Fruit fly (Drosophila melanogaster) whole organism, embryonic: ENCODE data around the gene KFase.

Experiments
- Bteb2 ChIP-seq: fragments of 200-800 bp; sonication (Bioruptor generic); optimal IDR thresholded peaks from 2 replicates; lab custom pipeline; 2016; ENCODE audit warnings: missing biosample characterization, missing genetic modification characterization
- CG10321 ChIP-seq: fragments of 200-800 bp; sonication (Bioruptor generic); IDR thresholded peaks from 2 replicates; pipeline ENCODE4 v1.3.6; 2022; ENCODE audit warnings: missing biosample characterization, missing genetic modification characterization
- CG12219 ChIP-seq: fragments of 200-800 bp; sonication (Bioruptor generic); optimal IDR thresholded peaks from 3 replicates; lab custom pipeline; 2018; ENCODE audit warnings: missing biosample characterization, mild to moderate bottlenecking, missing genetic modification characterization
- CG14965 ChIP-seq: fragments of 200-800 bp; sonication (Bioruptor generic); optimal IDR thresholded peaks from 2 replicates; lab custom pipeline; 2016; ENCODE audit warnings: missing biosample characterization, missing genetic modification characterization, borderline replicate concordance
- CG15514 ChIP-seq: fragments of 200-800 bp; sonication (Bioruptor generic); optimal IDR thresholded peaks from 3 replicates; lab custom pipeline; 2017; ENCODE audit warnings: missing biosample characterization, missing genetic modification characterization, mild to moderate bottlenecking, moderate library complexity, missing genetic modification reagents
- CG1602 ChIP-seq: fragments of 200-800 bp; sonication (Bioruptor generic); optimal IDR thresholded peaks from 3 replicates; lab custom pipeline; 2016; ENCODE audit warnings: missing biosample characterization, missing genetic modification characterization
- CG1647 ChIP-seq: fragments of 200-800 bp; sonication (Bioruptor generic); optimal IDR thresholded peaks from 3 replicates; lab custom pipeline; 2016; ENCODE audit warnings: missing biosample characterization, missing genetic modification characterization
- CG16813 ChIP-seq: fragments of 200-800 bp; sonication (Bioruptor generic); IDR thresholded peaks from 3 replicates; pipeline ENCODE4 v1.3.6; 2022; ENCODE audit warnings: missing biosample characterization, missing genetic modification characterization; ENCODE audit not compliant: partially characterized antibody
- CG17802 ChIP-seq: fragments of 200-800 bp; sonication (Bioruptor generic); optimal IDR thresholded peaks from 2 replicates; lab custom pipeline; 2018; ENCODE audit warnings: missing biosample characterization, mild to moderate bottlenecking, missing genetic modification characterization, moderate library complexity
- CG2202 ChIP-seq: fragments of 200-800 bp; sonication (Bioruptor generic); optimal IDR thresholded peaks from 2 replicates; lab custom pipeline; 2018; ENCODE audit warnings: missing biosample characterization, mild to moderate bottlenecking, missing genetic modification characterization
- CG2875 ChIP-seq: fragments of 200-800 bp; sonication (Bioruptor generic); optimal IDR thresholded peaks from 2 replicates; lab custom pipeline; 2017; ENCODE audit warnings: missing biosample characterization, mild to moderate bottlenecking, missing genetic modification characterization, missing genetic modification reagents
- CG31388 ChIP-seq: fragments of 200-800 bp; sonication (Bioruptor generic); optimal IDR thresholded peaks from 2 replicates; lab custom pipeline; 2016; ENCODE audit warnings: missing biosample characterization, missing genetic modification characterization
- CG31441 ChIP-seq: fragments of 200-800 bp; sonication (Bioruptor generic); IDR thresholded peaks from 2 replicates; pipeline ENCODE4 v1.3.6; 2022; ENCODE audit warnings: missing biosample characterization, missing genetic modification characterization
- CG4820 ChIP-seq: fragments of 200-800 bp; sonication (Bioruptor generic); optimal IDR thresholded peaks from 3 replicates; lab custom pipeline; 2016; ENCODE audit warnings: missing biosample characterization, missing genetic modification characterization
- CG7372 ChIP-seq: fragments of 200-800 bp; sonication (Bioruptor generic); IDR thresholded peaks from 2 replicates; pipeline ENCODE4 v1.3.6; 2022; ENCODE audit warnings: missing biosample characterization, missing genetic modification characterization
- CG8944 ChIP-seq: fragments of 200-800 bp; sonication (Bioruptor generic); optimal IDR thresholded peaks from 3 replicates; lab custom pipeline; 2016; ENCODE audit warnings: missing biosample characterization, missing genetic modification characterization
- CHES-1-like ChIP-seq: fragments of 200-800 bp; sonication (Bioruptor generic); optimal IDR thresholded peaks from 2 replicates; lab custom pipeline; 2016; ENCODE audit warnings: missing biosample characterization, missing genetic modification characterization
- Deaf1 ChIP-seq: fragments of 200-800 bp; optimal IDR thresholded peaks from 3 replicates; lab custom pipeline; 2019; ENCODE audit warnings: missing biosample characterization, mild to moderate bottlenecking, missing genetic modification characterization, moderate library complexity
- Dek ChIP-seq: fragments of 200-800 bp; sonication (Bioruptor generic); optimal IDR thresholded peaks from 3 replicates; lab custom pipeline; 2019; ENCODE audit warnings: missing biosample characterization, mild to moderate bottlenecking, missing genetic modification characterization, moderate library complexity
- E2f1 ChIP-seq: fragments of 200-800 bp; sonication (Bioruptor generic); IDR thresholded peaks from 2 replicates; pipeline ENCODE4 v1.3.6; 2022; ENCODE audit warnings: missing biosample characterization, missing genetic modification characterization
- Fer1 ChIP-seq: fragments of 200-800 bp; sonication (Bioruptor generic); optimal IDR thresholded peaks from 2 replicates; lab custom pipeline; 2017; ENCODE audit warnings: missing biosample characterization, mild to moderate bottlenecking, missing genetic modification characterization
- Med ChIP-seq: fragments of 200-800 bp; sonication (Bioruptor generic); peaks from one replicate; lab custom pipeline; 2016; ENCODE audit warnings: missing biosample characterization, missing genetic modification characterization, mild to moderate bottlenecking, inconsistent platforms, moderate library complexity
- Nf-YA ChIP-seq: fragments of 200-800 bp; sonication (Bioruptor generic); IDR thresholded peaks from 2 replicates; pipeline ENCODE4 v1.3.6; 2022; ENCODE audit warnings: missing biosample characterization, missing genetic modification characterization
- Nf-YB ChIP-seq: fragments of 200-800 bp; sonication (Bioruptor generic); optimal IDR thresholded peaks from 3 replicates; lab custom pipeline; 2019; ENCODE audit warnings: missing biosample characterization, mild to moderate bottlenecking, missing genetic modification characterization, moderate library complexity
- Nf-YC ChIP-seq: fragments of 200-800 bp; optimal IDR thresholded peaks from 3 replicates; lab custom pipeline; 2019; ENCODE audit warnings: missing biosample characterization, mild to moderate bottlenecking, missing genetic modification characterization, moderate library complexity
- Oaz ChIP-seq: fragments of 200-800 bp; sonication (Bioruptor generic); IDR thresholded peaks from 2 replicates; pipeline ENCODE4 v1.3.6; 2022; ENCODE audit warnings: missing biosample characterization, missing genetic modification characterization
- Ravus ChIP-seq: fragments of 200-800 bp; sonication (Bioruptor generic); IDR thresholded peaks from 2 replicates; pipeline ENCODE4 v1.3.6; 2022; ENCODE audit warnings: missing biosample characterization, missing genetic modification characterization
- Tbp ChIP-seq: fragments of >200 bp; optimal IDR thresholded peaks from 2 replicates; lab custom pipeline; 2018; ENCODE audit warnings: missing biosample characterization, missing genetic modification characterization
- al ChIP-seq: fragments of 200-800 bp; sonication (Bioruptor generic); IDR thresholded peaks from 2 replicates; pipeline ENCODE4 v1.3.6; 2022; ENCODE audit warnings: missing biosample characterization, missing genetic modification characterization
- amos ChIP-seq: fragments of 200-800 bp; sonication (Bioruptor generic); IDR thresholded peaks from 2 replicates; pipeline ENCODE4 v1.3.6; 2022; ENCODE audit warnings: missing biosample characterization, missing genetic modification characterization; ENCODE audit not compliant: partially characterized antibody
- bbx ChIP-seq: fragments of 200-800 bp; sonication (Bioruptor generic); IDR thresholded peaks from 2 replicates; pipeline ENCODE4 v1.3.6; 2022; ENCODE audit warnings: missing biosample characterization, missing genetic modification characterization; ENCODE audit not compliant: partially characterized antibody
- chinmo ChIP-seq: fragments of 200-800 bp; sonication (Bioruptor generic); IDR thresholded peaks from 4 replicates; pipeline ENCODE4 v1.3.6; 2022; ENCODE audit warnings: missing biosample characterization, missing genetic modification characterization; ENCODE audit not compliant: partially characterized antibody
- crol ChIP-seq: fragments of 200-800 bp; sonication (Bioruptor generic); IDR thresholded peaks from 2 replicates; pipeline ENCODE4 v1.3.6; 2022; ENCODE audit warnings: missing biosample characterization, missing genetic modification characterization
- ewg ChIP-seq: fragments of 200-800 bp; sonication (Bioruptor generic); optimal IDR thresholded peaks from 3 replicates; lab custom pipeline; 2017; ENCODE audit warnings: mild to moderate bottlenecking, missing biosample characterization, missing genetic modification reagents, missing genetic modification characterization
- her ChIP-seq: fragments of 200-800 bp; sonication (Bioruptor generic); optimal IDR thresholded peaks from 2 replicates; lab custom pipeline; 2016; ENCODE audit warnings: missing biosample characterization, missing genetic modification characterization
- mam ChIP-seq: fragments of 200-800 bp; sonication (Bioruptor generic); optimal IDR thresholded peaks from 3 replicates; lab custom pipeline; 2016; ENCODE audit warnings: missing biosample characterization, missing genetic modification characterization
- oc ChIP-seq: fragments of 200-800 bp; sonication (Bioruptor generic); optimal IDR thresholded peaks from 2 replicates; lab custom pipeline; 2018; ENCODE audit warnings: missing biosample characterization, mild to moderate bottlenecking, missing genetic modification characterization, moderate library complexity
- pros ChIP-seq: fragments of 200-800 bp; sonication (Bioruptor generic); optimal IDR thresholded peaks from 3 replicates; lab custom pipeline; 2019; ENCODE audit warnings: missing biosample characterization, mild to moderate bottlenecking, missing genetic modification characterization, moderate library complexity
- rib ChIP-seq: fragments of 200-800 bp; sonication (Bioruptor generic); IDR thresholded peaks from 2 replicates; pipeline ENCODE4 v1.3.6; 2022; ENCODE audit warnings: missing biosample characterization, missing genetic modification characterization
- sens ChIP-seq: fragments of 200-800 bp; sonication (Bioruptor generic); peaks from one replicate; lab custom pipeline; 2016; ENCODE audit warnings: missing biosample characterization, missing genetic modification characterization
- sim ChIP-seq: fragments of 200-800 bp; sonication (Bioruptor generic); IDR thresholded peaks from 2 replicates; pipeline ENCODE4 v1.3.6; 2022; ENCODE audit warnings: missing biosample characterization, missing genetic modification characterization
- tin ChIP-seq: fragments of 200-800 bp; sonication (Bioruptor generic); optimal IDR thresholded peaks from 3 replicates; lab custom pipeline; 2016; ENCODE audit warnings: missing biosample characterization, missing genetic modification characterization
- twi ChIP-seq: fragments of 200-800 bp; optimal IDR thresholded peaks from 2 replicates; lab custom pipeline; 2019; ENCODE audit warnings: missing biosample characterization, mild to moderate bottlenecking, missing genetic modification characterization, moderate library complexity
- usp ChIP-seq: fragments of >200 bp; optimal IDR thresholded peaks from 2 replicates; lab custom pipeline; 2017; ENCODE audit warnings: missing biosample characterization, missing genetic modification characterization
- vnd ChIP-seq: fragments of 200-800 bp; sonication (Bioruptor generic); IDR thresholded peaks from 3 replicates; pipeline ENCODE4 v1.3.6; 2022; ENCODE audit warnings: missing biosample characterization, missing genetic modification characterization; ENCODE audit not compliant: partially characterized antibody
- z ChIP-seq: fragments of 200-800 bp; sonication (Bioruptor generic); IDR thresholded peaks from 3 replicates; pipeline ENCODE4 v1.3.6; 2022; ENCODE audit warnings: missing biosample characterization, missing genetic modification characterization
- zen2 ChIP-seq: fragments of 200-800 bp; sonication (Bioruptor generic); IDR thresholded peaks from 3 replicates; pipeline ENCODE4 v1.3.6; 2022; ENCODE audit warnings: missing biosample characterization, missing genetic modification characterization; ENCODE audit not compliant: partially characterized antibody

Gene KFase

dm6 chr2L:6532977-6533376 lies 44.4 kb upstream of the KFase start:
- TF ChIP-seq Nf-YA (GFP tag; lab: Robert Waterston, UW) = no peak
- no peak for TF ChIP-seq Ravus (GFP tag; lab: Robert Waterston, UW)
- TF ChIP-seq crol (GFP tag; lab: Robert Waterston, UW) = 0 out of 2 replicates have a peak, but pooled peaks have one; percentile 9
- TF ChIP-seq Dek (tag; lab: Kevin White, UChicago) = no peak
- no peak for TF ChIP-seq CG2875 (GFP tag; lab: Kevin White, UChicago)
- TF ChIP-seq oc = no peak
- no peak for TF ChIP-seq rib (GFP tag; lab: Robert Waterston, UW)
- TF ChIP-seq, all 482 proteins: peak for 1

- peak; percentile 24 for TF ChIP-seq ewg (GFP tag; lab: Kevin White, UChicago)
- no peak for TF ChIP-seq CHES-1-like (GFP tag; lab: Kevin White, UChicago)
- peak; percentile 49 for TF ChIP-seq Med (GFP tag; lab: Kevin White, UChicago)
- peak; percentile 32 for TF ChIP-seq sens (GFP tag; lab: Kevin White, UChicago)
- TF ChIP-seq CG15514 (GFP tag; lab: Kevin White, UChicago) = no peak
- TF ChIP-seq Tbp (GFP tag; lab: Kevin White, UChicago) = no peak
- peak; percentile 77 for TF ChIP-seq Nf-YB (GFP tag; lab: Kevin White, UChicago)
- no peak for TF ChIP-seq al (GFP tag; lab: Robert Waterston, UW)
- TF ChIP-seq CG16813 (GFP tag; lab: Robert Waterston, UW) = 0 out of 3 replicates have a peak, but pooled peaks have one; percentile 19
- no peak for TF ChIP-seq CG14965 (GFP tag; lab: Kevin White, UChicago)
- TF ChIP-seq mam (GFP tag; lab: Kevin White, UChicago) = no peak
- no peak for TF ChIP-seq CG8944 (GFP tag; lab: Kevin White, UChicago)
- no peak for TF ChIP-seq sim (GFP tag; lab: Robert Waterston, UW)
- 0 out of 2 replicates have a peak, but pooled peaks have one; percentile 5 for TF ChIP-seq amos (GFP tag; lab: Robert Waterston, UW)
- no peak for TF ChIP-seq CG2202 (tag; lab: Kevin White, UChicago)
- no peak for TF ChIP-seq usp (GFP tag; lab: Kevin White, UChicago)
- TF ChIP-seq Oaz = no peak
- no peak for TF ChIP-seq CG4820 (GFP tag; lab: Kevin White, UChicago)
- TF ChIP-seq CG1647 (GFP tag; lab: Kevin White, UChicago) = no peak
- no peak for TF ChIP-seq CG12219 (GFP tag; lab: Kevin White, UChicago)
- TF ChIP-seq twi (tag; lab: Kevin White, UChicago) = peak; percentile 94
- no peak for TF ChIP-seq CG17802 (tag; lab: Kevin White, UChicago)
- no peak for TF ChIP-seq z
- TF ChIP-seq Nf-YC (tag; lab: Kevin White, UChicago) = peak; percentile 75
- TF ChIP-seq CG31441 = no peak
- no peak for TF ChIP-seq vnd (GFP tag; lab: Robert Waterston, UW)
- no peak for TF ChIP-seq E2f1
These were observed 43.6 kb upstream of the KFase start for dm6 chr2L:6531985-6532699.

- no peak for TF ChIP-seq Fer1
- TF ChIP-seq CG1602 (GFP tag; lab: Kevin White, UChicago) = no peak
- TF ChIP-seq tin (GFP tag; lab: Kevin White, UChicago) = peak; percentile 10
- TF ChIP-seq her (GFP tag; lab: Kevin White, UChicago) = no peak
- peak; percentile 75 for TF ChIP-seq pros (GFP tag; lab: Kevin White, UChicago)
- no peak for TF ChIP-seq chinmo
- no peak for TF ChIP-seq bbx
- TF ChIP-seq CG10321 (GFP tag; lab: Robert Waterston, UW) = 0 out of 2 replicates have a peak, but pooled peaks have one; percentile 11
- TF ChIP-seq zen2 (GFP tag; lab: Robert Waterston, UW) = no peak
- TF ChIP-seq CG31388 (GFP tag; lab: Kevin White, UChicago) = no peak
- TF ChIP-seq Bteb2 = no peak
- TF ChIP-seq Deaf1 (tag; lab: Kevin White, UChicago) = peak; percentile 20
- TF ChIP-seq Oaz = no peak
- no peak for TF ChIP-seq CG7372 (GFP tag; lab: Robert Waterston, UW)
These were observed 42.5 kb upstream of the KFase start for dm6 chr2L:6530952-6531512.
